Worm (Caenorhabditis elegans) whole organism, young adult: ENCODE data around the gene C01C10.2.

Source experiments
- F57A8.1 ChIP-seq: fragments of 200-800 bp; sonication (Bioruptor generic); optimal IDR thresholded peaks from 2 replicates; lab custom pipeline; 2018; ENCODE audit warnings: mild to moderate bottlenecking, missing genetic modification characterization, moderate library complexity, missing compliant biosample characterization
- T07F8.4 ChIP-seq: sonication (generic microtip); optimal IDR thresholded peaks from 2 replicates; lab custom pipeline; 2016; ENCODE audit warnings: mild to moderate bottlenecking, missing genetic modification characterization, moderate library complexity, missing compliant biosample characterization
- T26A5.8 ChIP-seq: sonication (generic microtip); optimal IDR thresholded peaks from 2 replicates; lab custom pipeline; 2016; ENCODE audit warnings: missing genetic modification characterization, missing compliant biosample characterization
- akir-1 ChIP-seq: fragments of 200-800 bp; sonication (Bioruptor generic); optimal IDR thresholded peaks from 2 replicates; lab custom pipeline; 2018; ENCODE audit warnings: mild to moderate bottlenecking, missing genetic modification characterization, moderate library complexity, missing compliant biosample characterization
- attf-5 ChIP-seq: fragments of 200-800 bp; sonication (Bioruptor generic); optimal IDR thresholded peaks from 2 replicates; lab custom pipeline; 2018; ENCODE audit warnings: mild to moderate bottlenecking, missing genetic modification characterization, missing compliant biosample characterization
- bed-1 ChIP-seq: fragments of 200-800 bp; sonication (Bioruptor generic); IDR thresholded peaks from 2 replicates; pipeline ENCODE4 v1.3.6; 2022; ENCODE audit warnings: missing genetic modification reagents, missing genetic modification characterization, missing compliant biosample characterization
- die-1 ChIP-seq: sonication (generic microtip); optimal IDR thresholded peaks from 2 replicates; lab custom pipeline; 2016; ENCODE audit warnings: missing genotype, mild to moderate bottlenecking, missing genetic modification characterization, missing compliant biosample characterization
- gei-17 ChIP-seq: fragments of 200-800 bp; sonication (Bioruptor generic); optimal IDR thresholded peaks from 2 replicates; lab custom pipeline; 2018; ENCODE audit warnings: mild to moderate bottlenecking, missing genetic modification characterization, missing compliant biosample characterization
- hmg-1.2 ChIP-seq: fragments of 200-800 bp; sonication (Bioruptor generic); IDR thresholded peaks from 2 replicates; pipeline ENCODE4 v1.3.6; 2022; ENCODE audit warnings: missing genetic modification reagents, missing genetic modification characterization, missing compliant biosample characterization
- rpc-1 ChIP-seq, 2 experiments: fragments of 150-350 bp in 1 of 2; sonication (generic microtip) in 1 of 2; optimal IDR thresholded peaks; 2 replicates each; lab custom pipeline; 2014 to 2018; ENCODE audit warnings: missing biosample characterization in 1 of 2, missing genetic modification characterization in 1 of 2, missing genetic modification reagents in 1 of 2, missing genotype in 1 of 2

ce11 chrX:7480756-7481155 lies 42.8 kb upstream of the C01C10.2 start, which contains the start of gene F48E3.9:
- TF ChIP-seq die-1 (tag; lab: Kevin White, UChicago), result no peak
- no peak for TF ChIP-seq bed-1 (GFP tag; lab: Robert Waterston, UW)
- TF ChIP-seq attf-5 (GFP tag; lab: Kevin White, UChicago), result no peak
- no peak for TF ChIP-seq akir-1 (GFP tag; lab: Kevin White, UChicago)
- TF ChIP-seq hmg-1.2 (GFP tag; lab: Robert Waterston, UW), result no peak
- no peak for TF ChIP-seq T07F8.4 (tag; lab: Kevin White, UChicago)
- no peak for TF ChIP-seq F57A8.1
- TF ChIP-seq T26A5.8 (tag; lab: Kevin White, UChicago), result no peak
- TF ChIP-seq rpc-1 (optimal IDR thresholded peaks at IDR 0.05; lab: Kevin White, UChicago), result no peak
- TF ChIP-seq rpc-1 (tag; optimal IDR thresholded peaks at IDR 0.05; lab: Kevin White, UChicago), result no peak
- TF ChIP-seq gei-17, result no peak
